Fruit fly (Drosophila melanogaster) S2 (cell line): ENCODE data around the gene CG31370.

ENCODE experiments used
- CG8478 ChIP-seq: fragments of >200 bp; optimal IDR thresholded peaks from 2 replicates; lab custom pipeline; 2018
- CTCF ChIP-seq, 2 experiments: fragments of >200 bp; optimal IDR thresholded peaks; 2 replicates each; lab custom pipeline; 2018

CG31370 gene

dm6 chr3R:25287128-25287527 is 15.1 kb upstream of the CG31370 start, which contains the start of gene CG13658:
Gene CG13658, plus strand, starts transcription at chr3R:25287474.
- no peak for TF ChIP-seq CTCF (optimal IDR thresholded peaks at IDR 0.05; lab: Kevin White, UChicago)
- TF ChIP-seq CG8478 (lab: Kevin White, UChicago), result no peak

- TF ChIP-seq CTCF (optimal IDR thresholded peaks at IDR 0.05; lab: Kevin White, UChicago), result no peak
These were observed 12.7 kb upstream of the CG31370 start, which contains the start of gene CG11893 for dm6 chr3R:25289589-25289988. Gene CG11893, plus strand, starts transcription at chr3R:25289889.

- no peak for TF ChIP-seq CTCF (optimal IDR thresholded peaks at IDR 0.05; lab: Kevin White, UChicago)
- no peak for TF ChIP-seq CG8478 (lab: Kevin White, UChicago)
These were observed 9.4 kb upstream of the CG31370 start, which contains the start of gene CG31098 for dm6 chr3R:25292864-25293284. Gene CG31098, minus strand, starts transcription at chr3R:25292977.

- no peak for TF ChIP-seq CG8478 (lab: Kevin White, UChicago)
- no peak for TF ChIP-seq CTCF (optimal IDR thresholded peaks at IDR 0.05; lab: Kevin White, UChicago)
These were observed 6.8 kb upstream of the CG31370 start, which contains the start of gene CG31102 for dm6 chr3R:25295320-25296020. Gene CG31102, minus strand, starts transcription at chr3R:25295594.

- no peak for TF ChIP-seq CG8478 (lab: Kevin White, UChicago)
- TF ChIP-seq CTCF (optimal IDR thresholded peaks at IDR 0.05; lab: Kevin White, UChicago), result no peak
These were observed 4.6 kb upstream of the CG31370 start, which contains the start of gene CG31097 for dm6 chr3R:25297678-25298077. Gene CG31097, minus strand, starts transcription at chr3R:25297778.

dm6 chr3R:25299507-25299964 is 2.7 kb upstream of the CG31370 start, which contains the start of gene CG31288:
Gene CG31288, minus strand, starts transcription at chr3R:25299557.
- TF ChIP-seq CG8478 (lab: Kevin White, UChicago), result no peak
- no peak for TF ChIP-seq CTCF (optimal IDR thresholded peaks at IDR 0.05; lab: Kevin White, UChicago)

dm6 chr3R:25300575-25300974 is 1.7 kb upstream of the CG31370 start, which contains the start of gene CG13659:
Gene CG13659, plus strand, starts transcription at chr3R:25300891.
- no peak for TF ChIP-seq CG8478 (lab: Kevin White, UChicago)
- TF ChIP-seq CTCF (optimal IDR thresholded peaks at IDR 0.05; lab: Kevin White, UChicago), result no peak

- TF ChIP-seq CTCF (optimal IDR thresholded peaks at IDR 0.05; lab: Kevin White, UChicago) (no peak), CG8478 (lab: Kevin White, UChicago) (no peak)
These were observed 1.7 kb downstream of the CG31370 start, which contains the start of gene CG31436 for dm6 chr3R:25303857-25304440. Gene CG31436, plus strand, starts transcription at chr3R:25304137.

- TF ChIP-seq CTCF (optimal IDR thresholded peaks at IDR 0.05; lab: Kevin White, UChicago), result no peak
- no peak for TF ChIP-seq CG8478 (lab: Kevin White, UChicago)
These were observed 3.7 kb downstream of the CG31370 start for dm6 chr3R:25305822-25306544.

- no peak for TF ChIP-seq CTCF (optimal IDR thresholded peaks at IDR 0.05; lab: Kevin White, UChicago)
These were observed 6.0 kb downstream of the CG31370 start, which contains the start of gene CG10550 for dm6 chr3R:25308228-25308627. Gene CG10550, minus strand, starts transcription at chr3R:25308391.

dm6 chr3R:25309175-25309574 is 6.9 kb downstream of the CG31370 start:
- TF ChIP-seq CG8478 (lab: Kevin White, UChicago) (no peak), CTCF (optimal IDR thresholded peaks at IDR 0.05; lab: Kevin White, UChicago) (no peak)

- no peak for TF ChIP-seq CG8478 (lab: Kevin White, UChicago)
- no peak for TF ChIP-seq CTCF (optimal IDR thresholded peaks at IDR 0.05; lab: Kevin White, UChicago)
These were observed 8.6 kb downstream of the CG31370 start, which contains the start of gene CG31099 for dm6 chr3R:25310843-25311242. Gene CG31099, minus strand, starts transcription at chr3R:25310943.

- TF ChIP-seq CTCF (optimal IDR thresholded peaks at IDR 0.05; lab: Kevin White, UChicago) (peak; percentile 69 to 78), CG8478 (lab: Kevin White, UChicago) (no peak)
These were observed 10.3 kb downstream of the CG31370 start for dm6 chr3R:25312583-25312982.

dm6 chr3R:25313771-25314170 is 11.5 kb downstream of the CG31370 start, which contains the start of gene CG31087:
Gene CG31087, minus strand, starts transcription at chr3R:25313833.
- TF ChIP-seq CTCF (optimal IDR thresholded peaks at IDR 0.05; lab: Kevin White, UChicago) (no peak), CG8478 (lab: Kevin White, UChicago) (no peak)
